Worm (Caenorhabditis elegans): Measurements from ENCODE around the gene ugt-65.
"Not testable (repeated sequence)": the region's sequence is repeated elsewhere in the genome, so short reads cannot be mapped to it uniquely, and the experiment has no call there.

Gene ugt-65

DNA sequence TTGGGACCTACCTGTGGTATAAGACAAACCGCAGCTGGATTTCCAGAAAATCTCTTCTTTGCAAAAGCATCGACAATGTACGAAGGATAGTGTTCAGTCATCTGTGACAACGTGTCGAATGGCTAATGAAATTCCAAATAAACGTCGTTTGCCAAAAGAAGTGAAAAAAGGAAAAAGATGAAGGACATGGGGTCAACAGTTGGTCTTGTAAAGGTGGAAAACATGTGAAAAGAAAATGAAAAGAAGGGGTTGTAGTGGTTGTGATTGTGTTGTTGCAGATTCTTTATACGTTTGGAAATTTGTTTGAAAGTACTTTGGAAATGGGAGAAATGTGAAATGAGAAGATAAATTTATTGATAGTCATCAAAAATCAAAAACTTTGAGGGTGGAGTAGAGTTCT is 56.5 kb downstream of the ugt-65 start, which contains the start of gene T04A11.1:
TSS of gene T04A11.1 (minus strand) at position 101 of the 400 bp plus-strand sequence.
- TF ChIP-seq pax-3, ztf-4, mef-2 (tag; optimal IDR thresholded peaks at IDR 0.05): not testable (repeated sequence)

DNA sequence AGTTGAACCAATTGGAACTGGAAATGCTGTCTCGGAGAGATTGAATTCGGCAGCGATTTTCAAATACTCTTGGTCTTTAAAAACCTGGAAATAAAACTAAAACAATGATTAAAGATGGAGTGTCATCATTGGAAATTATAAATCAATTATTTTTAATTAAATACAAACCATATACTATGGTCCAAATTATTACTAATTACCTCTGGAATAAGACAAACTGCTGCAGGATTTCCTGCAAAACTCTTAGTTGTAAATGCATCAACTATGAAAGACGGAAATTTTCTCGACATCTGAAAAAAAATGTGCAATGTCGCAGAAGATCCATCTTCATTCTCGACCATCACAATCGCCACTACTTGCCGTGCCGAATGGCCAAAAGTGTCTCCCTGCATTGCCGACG is 58.2 kb downstream of the ugt-65 start, which contains the start of gene igdb-1:
TSS of gene igdb-1 (plus strand) at position 301 of the 400 bp plus-strand sequence.
- TF ChIP-seq lin-14 (GFP tag; optimal IDR thresholded peaks at IDR 0.05); efl-1 (optimal IDR thresholded peaks at IDR 0.05); efl-1 (GFP tag; optimal IDR thresholded peaks at IDR 0.05 in 1 of 2); fkh-10 (GFP tag; optimal IDR thresholded peaks at IDR 0.05): not testable (repeated sequence)

Data from whole organism, L1 larva.